Fruit fly (Drosophila melanogaster) whole organism, prepupa: ENCODE data around the gene Oatp33Eb.

Source experiments
- Blimp-1 ChIP-seq: fragments of 200-800 bp; sonication (Bioruptor generic); optimal IDR thresholded peaks from 3 replicates; lab custom pipeline; 2017; ENCODE audit warnings: missing biosample characterization, missing genetic modification characterization, mild to moderate bottlenecking, moderate library complexity, missing genetic modification reagents
- CG16779 ChIP-seq: fragments of 200-800 bp; sonication (Bioruptor generic); optimal IDR thresholded peaks from 3 replicates; lab custom pipeline; 2017; ENCODE audit warnings: missing biosample characterization, mild to moderate bottlenecking, missing genetic modification characterization
- CG32006 ChIP-seq: fragments of 200-800 bp; sonication (Bioruptor generic); optimal IDR thresholded peaks from 3 replicates; lab custom pipeline; 2017; ENCODE audit warnings: missing biosample characterization, mild to moderate bottlenecking, missing genetic modification characterization
- CG4318 ChIP-seq: fragments of 200-800 bp; sonication (Bioruptor generic); optimal IDR thresholded peaks from 3 replicates; lab custom pipeline; 2017; ENCODE audit warnings: missing biosample characterization, mild to moderate bottlenecking, missing genetic modification characterization
- CG6854 ChIP-seq: fragments of 200-800 bp; sonication (Bioruptor generic); optimal IDR thresholded peaks from 2 replicates; lab custom pipeline; 2017; ENCODE audit warnings: missing biosample characterization, mild to moderate bottlenecking, missing genetic modification characterization
- CG7368 ChIP-seq: fragments of 200-800 bp; sonication (Bioruptor generic); optimal IDR thresholded peaks from 3 replicates; lab custom pipeline; 2016; ENCODE audit warnings: missing biosample characterization, missing genetic modification characterization
- Eip93F ChIP-seq: fragments of 200-800 bp; sonication (Bioruptor generic); optimal IDR thresholded peaks from 2 replicates; lab custom pipeline; 2016; ENCODE audit warnings: missing biosample characterization, mild to moderate bottlenecking, missing genetic modification characterization
- achi ChIP-seq: fragments of 200-800 bp; sonication (Bioruptor generic); optimal IDR thresholded peaks from 3 replicates; lab custom pipeline; 2016; ENCODE audit warnings: missing biosample characterization, missing genetic modification characterization
- ss ChIP-seq, 2 experiments: fragments of 200-800 bp; sonication (Bioruptor generic); optimal IDR thresholded peaks; 2 replicates in 1 of 2; 3 replicates in 1 of 2; lab custom pipeline; 2017 to 2018; ENCODE audit warnings: mild to moderate bottlenecking in 2 of 2, missing biosample characterization in 2 of 2, missing genetic modification characterization in 2 of 2, moderate library complexity in 1 of 2

DNA sequence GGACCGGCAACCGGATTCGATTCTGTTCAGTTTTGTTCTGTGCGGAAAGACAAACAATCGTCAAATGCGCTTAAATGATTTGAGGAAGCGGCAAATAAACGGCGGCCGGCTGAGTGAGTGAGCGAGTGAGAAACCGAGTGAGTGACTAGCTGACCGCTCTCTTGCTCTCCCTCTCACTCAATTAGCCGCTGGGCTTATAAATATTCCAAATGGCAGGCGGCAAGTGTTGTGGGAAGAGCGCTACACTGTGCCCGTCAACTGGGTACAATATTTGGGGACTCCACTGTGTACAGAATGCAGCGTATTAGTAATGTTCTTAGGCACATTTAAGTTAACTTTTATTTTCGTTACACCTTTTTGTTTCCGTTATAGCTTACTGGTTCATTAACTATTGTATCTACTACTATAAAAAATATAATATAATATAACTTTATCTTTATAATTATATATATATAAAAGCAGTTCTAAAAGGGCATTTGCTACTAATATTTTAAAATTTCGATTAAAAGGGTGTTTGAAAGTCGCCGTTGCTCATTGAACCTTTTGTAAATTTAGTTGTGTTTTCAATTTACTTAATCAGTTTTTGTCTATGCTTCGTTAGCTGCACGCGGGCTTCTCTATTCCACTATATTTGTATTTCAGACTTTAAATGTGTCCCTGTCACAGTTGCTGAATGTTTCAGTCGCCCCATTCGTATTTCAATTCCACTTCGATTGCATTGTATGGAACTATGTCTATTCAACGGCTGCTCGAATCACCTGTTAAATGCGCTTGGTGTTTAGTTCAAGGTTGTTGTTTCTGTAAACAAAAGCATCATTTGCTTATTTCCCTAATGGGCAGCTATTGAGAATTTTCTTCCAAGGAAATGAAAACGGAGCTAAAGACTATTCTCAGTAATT is 26.2 kb upstream of the Oatp33Eb start:
- TF ChIP-seq CG32006 (GFP tag; lab: Kevin White, UChicago) = no peak
- TF ChIP-seq CG6854 (GFP tag; lab: Kevin White, UChicago) = no peak
- TF ChIP-seq CG4318 (GFP tag; lab: Kevin White, UChicago) = no peak
- no peak for TF ChIP-seq CG16779 (tag; lab: Kevin White, UChicago)
- no peak for TF ChIP-seq ss (GFP tag; optimal IDR thresholded peaks at IDR 0.05; lab: Kevin White, UChicago)
- no peak for TF ChIP-seq achi (GFP tag; lab: Kevin White, UChicago)
- no peak for TF ChIP-seq CG7368
- no peak for TF ChIP-seq Eip93F
- no peak for TF ChIP-seq Blimp-1 (GFP tag; lab: Kevin White, UChicago)
